Worm (Caenorhabditis elegans): ENCODE measurements around the gene dld-1.

Gene dld-1

DNA sequence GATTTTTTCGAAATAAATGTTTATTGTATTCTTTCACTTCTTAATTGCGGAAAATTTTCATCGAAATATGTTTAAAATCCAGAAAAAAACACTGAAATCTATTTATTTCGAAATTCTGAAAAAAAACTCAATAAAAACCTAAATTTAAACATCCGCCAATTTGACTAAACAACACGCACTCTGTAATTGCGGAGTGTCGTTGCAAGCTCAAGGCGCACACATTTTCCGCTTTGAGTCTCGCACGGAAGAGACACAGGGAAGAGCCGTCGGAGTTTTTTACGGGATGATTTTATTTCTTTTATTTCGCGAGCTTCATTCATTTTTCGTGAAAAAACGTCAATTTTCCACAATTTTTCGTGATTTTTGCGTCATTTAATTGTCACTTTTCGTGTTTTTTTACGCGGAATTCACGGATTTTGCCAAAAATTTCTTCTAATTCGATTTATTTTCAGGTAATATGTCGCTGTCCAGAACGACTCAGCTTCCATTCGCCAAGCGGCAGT lies at the start of gene dld-1:
Gene dld-1, plus strand, starts transcription at position 453 of the 503 bp plus-strand sequence.
- TF ChIP-seq nhr-28 (tag; optimal IDR thresholded peaks at IDR 0.05) (no peak), zag-1 (tag; optimal IDR thresholded peaks at IDR 0.05) (peak; percentile 34), nhr-25 (tag; optimal IDR thresholded peaks at IDR 0.05) (peak; percentile 97), lin-39 (tag; optimal IDR thresholded peaks at IDR 0.05) (peak; percentile 100), ceh-82 (tag; optimal IDR thresholded peaks at IDR 0.05) (peak; percentile 94), elt-2 (tag; optimal IDR thresholded peaks at IDR 0.05) (peak; percentile 68), ceh-28 (tag; optimal IDR thresholded peaks at IDR 0.05) (peak; percentile 94), jun-1 (tag; optimal IDR thresholded peaks at IDR 0.05) (peak; percentile 91), ztf-4 (tag; optimal IDR thresholded peaks at IDR 0.05) (no peak), nhr-43 (tag; optimal IDR thresholded peaks at IDR 0.05; ENCODE audit: poor library complexity, severe bottlenecking) (peak; percentile 89), snpc-4 (tag; optimal IDR thresholded peaks at IDR 0.05) (peak; percentile 92), R02D3.7 (tag; optimal IDR thresholded peaks at IDR 0.05) (peak; percentile 99), ZK546.5 (tag; optimal IDR thresholded peaks at IDR 0.05) (peak; percentile 18), lin-15B (tag; optimal IDR thresholded peaks at IDR 0.05) (peak; percentile 99), ama-1 (optimal IDR thresholded peaks at IDR 0.05) (peak; percentile 65), nhr-76 (tag; optimal IDR thresholded peaks at IDR 0.05) (no peak), elt-1 (tag; optimal IDR thresholded peaks at IDR 0.05) (peak; percentile 69), nhr-77 (tag; optimal IDR thresholded peaks at IDR 0.05) (peak; percentile 83), nhr-237 (tag; optimal IDR thresholded peaks at IDR 0.05) (no peak), nhr-67 (tag; optimal IDR thresholded peaks at IDR 0.05) (peak; percentile 50), hmg-11 (tag; optimal IDR thresholded peaks at IDR 0.05) (peak; percentile 98), fkh-2 (tag; optimal IDR thresholded peaks at IDR 0.05) (no peak), fkh-10 (GFP tag; optimal IDR thresholded peaks at IDR 0.05) (peak; percentile 93), elt-3 (tag; optimal IDR thresholded peaks at IDR 0.05) (peak in 2 of 3 experiments; percentile 12 to 46), nhr-11 (tag; optimal IDR thresholded peaks at IDR 0.05) (peak; percentile 73), sea-2 (GFP tag; optimal IDR thresholded peaks at IDR 0.05) (no peak), ceh-9 (tag; optimal IDR thresholded peaks at IDR 0.05) (no peak), tbx-2 (tag; optimal IDR thresholded peaks at IDR 0.05) (peak; percentile 64), mml-1 (tag; optimal IDR thresholded peaks at IDR 0.05) (no peak), egl-27 (tag; optimal IDR thresholded peaks at IDR 0.05) (peak; percentile 27), fos-1 (tag; optimal IDR thresholded peaks at IDR 0.05) (no peak), pha-4 (tag; optimal IDR thresholded peaks at IDR 0.05) (peak; percentile 99), pqm-1 (tag; optimal IDR thresholded peaks at IDR 0.05) (peak; percentile 86), unc-39 (tag; optimal IDR thresholded peaks at IDR 0.05) (no peak), lsy-12 (tag; optimal IDR thresholded peaks at IDR 0.05) (peak; percentile 72), egl-5 (tag; optimal IDR thresholded peaks at IDR 0.05) (peak; percentile 100), nhr-12 (tag; optimal IDR thresholded peaks at IDR 0.05) (no peak), daf-12 (tag; optimal IDR thresholded peaks at IDR 0.05) (no peak), unc-62 (GFP tag; optimal IDR thresholded peaks at IDR 0.05) (peak; percentile 84), nfya-1 (tag; optimal IDR thresholded peaks at IDR 0.05; ENCODE audit: insufficient read depth) (peak; percentile 99), nhr-23 (tag; optimal IDR thresholded peaks at IDR 0.05) (peak; percentile 99), aly-2 (tag; optimal IDR thresholded peaks at IDR 0.05) (peak; percentile 72), mdl-1 (tag; optimal IDR thresholded peaks at IDR 0.05) (peak; percentile 33), eor-1 (tag; optimal IDR thresholded peaks at IDR 0.05) (no peak), ztf-11 (tag; optimal IDR thresholded peaks at IDR 0.05) (no peak), ceh-16 (tag; optimal IDR thresholded peaks at IDR 0.05) (peak; percentile 51), skn-1 (tag; optimal IDR thresholded peaks at IDR 0.05) (peak; percentile 91)

Measured in whole organism, L3 larva.